Fruit fly (Drosophila melanogaster) whole organism, embryonic: ENCODE data around the gene CG45061.

Experiments used
- Awh ChIP-seq: fragments of 200-800 bp; sonication (Bioruptor generic); IDR thresholded peaks from 2 replicates; pipeline ENCODE4, ENCODE4 v1.3.6; 2022; ENCODE audit warnings: missing biosample characterization, missing genetic modification characterization
- B-H2 ChIP-seq: fragments of 200-800 bp; sonication (Bioruptor generic); optimal IDR thresholded peaks from 2 replicates; lab custom pipeline; 2018; ENCODE audit warnings: missing biosample characterization, mild to moderate bottlenecking, missing genetic modification characterization
- BtbVII ChIP-seq: fragments of 200-800 bp; sonication (Bioruptor generic); optimal IDR thresholded peaks from 3 replicates; lab custom pipeline; 2017; ENCODE audit warnings: missing biosample characterization, mild to moderate bottlenecking, missing genetic modification characterization
- CG10462 ChIP-seq: fragments of 200-800 bp; sonication (Bioruptor generic); optimal IDR thresholded peaks from 2 replicates; lab custom pipeline; 2016; ENCODE audit warnings: missing biosample characterization, missing genetic modification characterization
- CG11085 ChIP-seq: fragments of 200-800 bp; sonication (Bioruptor generic); IDR thresholded peaks from 2 replicates; pipeline ENCODE4 v1.3.6; 2022; ENCODE audit warnings: missing biosample characterization, missing genetic modification characterization
- CG11723 ChIP-seq: fragments of 200-800 bp; sonication (Bioruptor generic); optimal IDR thresholded peaks from 2 replicates; lab custom pipeline; 2017; ENCODE audit warnings: missing biosample characterization, mild to moderate bottlenecking, missing genetic modification characterization
- CG12769 ChIP-seq: fragments of 200-800 bp; sonication (Bioruptor generic); optimal IDR thresholded peaks from 2 replicates; lab custom pipeline; 2019; ENCODE audit warnings: missing biosample characterization, mild to moderate bottlenecking, missing genetic modification characterization, moderate library complexity
- CG17328 ChIP-seq: fragments of 200-800 bp; sonication (Bioruptor generic); IDR thresholded peaks from 2 replicates; pipeline ENCODE4 v1.3.6; 2022; ENCODE audit warnings: missing biosample characterization, missing genetic modification characterization
- CG17359 ChIP-seq: fragments of 200-800 bp; sonication (Bioruptor generic); optimal IDR thresholded peaks from 3 replicates; lab custom pipeline; 2018; ENCODE audit warnings: missing biosample characterization, mild to moderate bottlenecking, missing genetic modification characterization, moderate library complexity
- CG17385 ChIP-seq: fragments of 200-800 bp; sonication (Bioruptor generic); optimal IDR thresholded peaks from 3 replicates; lab custom pipeline; 2018; ENCODE audit warnings: missing biosample characterization, mild to moderate bottlenecking, missing genetic modification characterization
- CG17912 ChIP-seq: fragments of 200-800 bp; sonication (Bioruptor generic); optimal IDR thresholded peaks from 2 replicates; lab custom pipeline; 2018; ENCODE audit warnings: missing biosample characterization, mild to moderate bottlenecking, missing genetic modification characterization
- CG2889 ChIP-seq: fragments of 200-800 bp; sonication (Bioruptor generic); IDR thresholded peaks from 3 replicates; pipeline ENCODE4 v1.3.6; 2022; ENCODE audit warnings: missing biosample characterization, missing genetic modification characterization
- CG30403 ChIP-seq: fragments of 200-800 bp; sonication (Bioruptor generic); optimal IDR thresholded peaks from 3 replicates; lab custom pipeline; 2016; ENCODE audit warnings: missing biosample characterization, missing genetic modification characterization
- CG31365 ChIP-seq: fragments of 200-800 bp; sonication (Bioruptor generic); optimal IDR thresholded peaks from 2 replicates; lab custom pipeline; 2018; ENCODE audit warnings: missing biosample characterization, mild to moderate bottlenecking, missing genetic modification characterization
- CG31388 ChIP-seq: fragments of 200-800 bp; sonication (Bioruptor generic); optimal IDR thresholded peaks from 2 replicates; lab custom pipeline; 2016; ENCODE audit warnings: missing biosample characterization, missing genetic modification characterization
- CG31441 ChIP-seq: fragments of 200-800 bp; sonication (Bioruptor generic); IDR thresholded peaks from 2 replicates; pipeline ENCODE4 v1.3.6; 2022; ENCODE audit warnings: missing biosample characterization, missing genetic modification characterization
- CG32767 ChIP-seq: fragments of 200-800 bp; sonication (Bioruptor generic); IDR thresholded peaks from 2 replicates; pipeline ENCODE4 v1.3.6; 2022; ENCODE audit warnings: missing biosample characterization, missing genetic modification characterization
- CG3838 ChIP-seq: fragments of 200-800 bp; sonication (Bioruptor generic); optimal IDR thresholded peaks from 3 replicates; lab custom pipeline; 2016; ENCODE audit warnings: missing biosample characterization, missing genetic modification characterization
- CG4328 ChIP-seq: fragments of 200-800 bp; sonication (Bioruptor generic); optimal IDR thresholded peaks from 3 replicates; lab custom pipeline; 2017; ENCODE audit warnings: missing biosample characterization, missing genetic modification reagents, missing genetic modification characterization
- CG7839 ChIP-seq: fragments of 200-800 bp; sonication (Bioruptor generic); optimal IDR thresholded peaks from 3 replicates; lab custom pipeline; 2018; ENCODE audit warnings: missing biosample characterization, mild to moderate bottlenecking, missing genetic modification characterization, moderate library complexity
- CG7963 ChIP-seq: fragments of 200-800 bp; sonication (Bioruptor generic); IDR thresholded peaks from 3 replicates; pipeline ENCODE4 v1.3.6; 2022; ENCODE audit warnings: missing biosample characterization, missing genetic modification characterization; ENCODE audit not compliant: partially characterized antibody
- CG7987 ChIP-seq: fragments of 200-800 bp; sonication (Bioruptor generic); optimal IDR thresholded peaks from 2 replicates; lab custom pipeline; 2018; ENCODE audit warnings: missing biosample characterization, mild to moderate bottlenecking, missing genetic modification characterization, moderate library complexity
- CG8924 ChIP-seq: fragments of 200-800 bp; optimal IDR thresholded peaks from 3 replicates; lab custom pipeline; 2019; ENCODE audit warnings: missing biosample characterization, mild to moderate bottlenecking, missing genetic modification characterization, moderate library complexity
- CG9609 ChIP-seq: fragments of 200-800 bp; sonication (Bioruptor generic); optimal IDR thresholded peaks from 3 replicates; lab custom pipeline; 2016; ENCODE audit warnings: missing biosample characterization, missing genetic modification characterization
- D19B ChIP-seq: fragments of 200-800 bp; sonication (Bioruptor generic); optimal IDR thresholded peaks from 2 replicates; lab custom pipeline; 2017; ENCODE audit warnings: missing biosample characterization, mild to moderate bottlenecking, missing genetic modification characterization
- Dek ChIP-seq: fragments of 200-800 bp; sonication (Bioruptor generic); optimal IDR thresholded peaks from 3 replicates; lab custom pipeline; 2019; ENCODE audit warnings: missing biosample characterization, mild to moderate bottlenecking, missing genetic modification characterization, moderate library complexity
- Ets65A ChIP-seq: fragments of 200-800 bp; sonication (Bioruptor generic); peaks from one replicate; lab custom pipeline; 2016; ENCODE audit warnings: missing biosample characterization, missing genetic modification characterization
- Ets97D ChIP-seq: fragments of 200-800 bp; sonication (Bioruptor generic); optimal IDR thresholded peaks from 3 replicates; lab custom pipeline; 2016; ENCODE audit warnings: missing biosample characterization, missing genetic modification characterization
- Gug ChIP-seq: fragments of 200-800 bp; sonication (Bioruptor generic); IDR thresholded peaks from 4 replicates; pipeline ENCODE4 v1.3.6; 2022; ENCODE audit warnings: missing biosample characterization, missing genetic modification characterization
- Hmx ChIP-seq: fragments of 200-800 bp; sonication (Bioruptor generic); optimal IDR thresholded peaks from 2 replicates; lab custom pipeline; 2016; ENCODE audit warnings: missing biosample characterization, missing genetic modification characterization
- Jarid2 ChIP-seq: fragments of 200-800 bp; sonication (Bioruptor generic); optimal IDR thresholded peaks from 3 replicates; lab custom pipeline; 2017; ENCODE audit warnings: mild to moderate bottlenecking, missing biosample characterization, missing genetic modification reagents, missing genetic modification characterization
- MBD-R2 ChIP-seq: fragments of 200-800 bp; sonication (Bioruptor generic); IDR thresholded peaks from 2 replicates; pipeline ENCODE4 v1.3.6; 2022; ENCODE audit warnings: missing biosample characterization, missing genetic modification characterization
- Mrtf ChIP-seq: fragments of 200-800 bp; sonication (Bioruptor generic); IDR thresholded peaks from 3 replicates; pipeline ENCODE4 v1.3.6; 2022; ENCODE audit warnings: missing biosample characterization, missing genetic modification characterization
- Poxn ChIP-seq: fragments of 200-800 bp; sonication (Bioruptor generic); IDR thresholded peaks from 2 replicates; pipeline ENCODE4 v1.3.6; 2022; ENCODE audit warnings: missing biosample characterization, missing genetic modification characterization
- Sox100B ChIP-seq: fragments of 200-800 bp; sonication (Bioruptor generic); optimal IDR thresholded peaks from 3 replicates; lab custom pipeline; 2018; ENCODE audit warnings: missing biosample characterization, mild to moderate bottlenecking, missing genetic modification characterization
- Spps ChIP-seq: fragments of 200-800 bp; sonication (Bioruptor generic); optimal IDR thresholded peaks from 2 replicates; lab custom pipeline; 2018; ENCODE audit warnings: missing biosample characterization, mild to moderate bottlenecking, missing genetic modification characterization
- Ssrp ChIP-seq: fragments of 200-800 bp; sonication (Bioruptor generic); optimal IDR thresholded peaks from 2 replicates; lab custom pipeline; 2018; ENCODE audit warnings: missing biosample characterization, mild to moderate bottlenecking, missing genetic modification characterization, moderate library complexity
- TFAM ChIP-seq: fragments of 200-800 bp; sonication (Bioruptor generic); optimal IDR thresholded peaks from 2 replicates; lab custom pipeline; 2017; ENCODE audit warnings: missing biosample characterization, missing genetic modification characterization, inconsistent platforms
- ci ChIP-seq: fragments of 200-800 bp; sonication (Bioruptor generic); IDR thresholded peaks from 3 replicates; pipeline ENCODE4 v1.3.6; 2022; ENCODE audit warnings: missing biosample characterization, missing genetic modification characterization
- en ChIP-seq: fragments of 200-800 bp; sonication (Bioruptor generic); optimal IDR thresholded peaks from 2 replicates; lab custom pipeline; 2016; ENCODE audit warnings: missing biosample characterization, missing genetic modification characterization
- eve ChIP-seq, 2 experiments: fragments of >200 bp; optimal IDR thresholded peaks; 2 replicates each; lab custom pipeline; 2017; ENCODE audit warnings: missing biosample characterization in 2 of 2, missing genetic modification characterization in 2 of 2
- fu2 ChIP-seq: fragments of 200-800 bp; sonication (Bioruptor generic); optimal IDR thresholded peaks from 2 replicates; lab custom pipeline; 2016; ENCODE audit warnings: missing biosample characterization, missing genetic modification characterization
- pita ChIP-seq: fragments of 200-800 bp; sonication (Bioruptor generic); optimal IDR thresholded peaks from 2 replicates; lab custom pipeline; 2017; ENCODE audit warnings: missing biosample characterization, mild to moderate bottlenecking, missing genetic modification characterization
- psq ChIP-seq: fragments of 200-800 bp; sonication (Bioruptor generic); optimal IDR thresholded peaks from 2 replicates; lab custom pipeline; 2017; ENCODE audit warnings: missing biosample characterization, missing genetic modification characterization
- sim ChIP-seq: fragments of 200-800 bp; sonication (Bioruptor generic); IDR thresholded peaks from 2 replicates; pipeline ENCODE4 v1.3.6; 2022; ENCODE audit warnings: missing biosample characterization, missing genetic modification characterization
- sima ChIP-seq: fragments of 200-800 bp; sonication (Bioruptor generic); optimal IDR thresholded peaks from 2 replicates; lab custom pipeline; 2016; ENCODE audit warnings: missing biosample characterization, missing genetic modification characterization
- tin ChIP-seq: fragments of 200-800 bp; sonication (Bioruptor generic); optimal IDR thresholded peaks from 3 replicates; lab custom pipeline; 2016; ENCODE audit warnings: missing biosample characterization, missing genetic modification characterization
- toy ChIP-seq: fragments of 200-800 bp; sonication (Bioruptor generic); IDR thresholded peaks from 2 replicates; pipeline ENCODE4 v1.3.6; 2022; ENCODE audit warnings: missing biosample characterization, missing genetic modification characterization
- ttk ChIP-seq: fragments of 200-800 bp; sonication (Bioruptor generic); IDR thresholded peaks from 2 replicates; pipeline ENCODE4 v2.1.2; 2022; ENCODE audit warnings: missing biosample characterization, missing genetic modification characterization
- vvl ChIP-seq: fragments of 200-800 bp; sonication (Bioruptor generic); IDR thresholded peaks from 2 replicates; pipeline ENCODE4 v1.3.6; 2022; ENCODE audit warnings: missing biosample characterization, missing genetic modification characterization
- yki ChIP-seq: fragments of >200 bp; optimal IDR thresholded peaks from 3 replicates; lab custom pipeline; 2018
- z ChIP-seq: fragments of 200-800 bp; sonication (Bioruptor generic); IDR thresholded peaks from 3 replicates; pipeline ENCODE4 v1.3.6; 2022; ENCODE audit warnings: missing biosample characterization, missing genetic modification characterization
- zen2 ChIP-seq: fragments of 200-800 bp; sonication (Bioruptor generic); IDR thresholded peaks from 3 replicates; pipeline ENCODE4 v1.3.6; 2022; ENCODE audit warnings: missing biosample characterization, missing genetic modification characterization; ENCODE audit not compliant: partially characterized antibody

The CG45061 gene

DNA sequence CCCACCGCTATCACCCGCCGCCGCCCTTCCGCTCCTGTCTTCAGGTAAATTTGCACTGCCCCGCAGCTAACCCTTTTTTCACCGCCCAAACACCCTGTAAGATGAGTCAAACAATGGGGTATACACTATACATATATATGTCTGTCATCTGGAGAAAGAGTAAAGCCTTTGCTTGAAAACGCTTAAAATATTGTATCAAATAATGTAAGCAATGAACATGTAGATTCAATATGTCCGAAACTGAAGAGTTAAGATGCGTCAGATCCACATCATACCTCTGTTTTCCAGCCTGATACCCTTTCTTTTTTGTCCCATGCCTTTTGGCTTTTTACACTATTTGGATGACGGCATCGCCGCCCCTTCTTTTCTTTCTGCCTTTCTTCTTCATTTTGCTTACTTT is 21.3 kb upstream of the CG45061 start (continued):
- peak; percentile 1 for TF ChIP-seq CG9609 (GFP tag; lab: Kevin White, UChicago)
- 0 out of 2 replicates have a peak, but pooled peaks have one; percentile 10 for TF ChIP-seq CG17328
- TF ChIP-seq CG32767 (GFP tag; lab: Robert Waterston, UW): peak; percentile 23; the same call in 1 of the 2 replicates
- TF ChIP-seq Dek (tag; lab: Kevin White, UChicago): no peak
- TF ChIP-seq pita (GFP tag; lab: Kevin White, UChicago): no peak
- TF ChIP-seq CG17385: peak; percentile 9
- no peak for TF ChIP-seq CG7987 (GFP tag; lab: Kevin White, UChicago)
- no peak for TF ChIP-seq B-H2
- no peak for TF ChIP-seq Sox100B (GFP tag; lab: Kevin White, UChicago)
- TF ChIP-seq Ets97D (GFP tag; lab: Kevin White, UChicago): no peak
- no peak for TF ChIP-seq CG4328 (GFP tag; lab: Kevin White, UChicago)
- 0 out of 2 replicates have a peak, but pooled peaks have one; percentile 32 for TF ChIP-seq CG31441 (GFP tag; lab: Robert Waterston, UW)
- peak; percentile 52 for TF ChIP-seq CG12769 (tag; lab: Kevin White, UChicago)
- TF ChIP-seq Gug (GFP tag; lab: Robert Waterston, UW): peak; percentile 42; the same call in 1 of the 4 replicates
- no peak for TF ChIP-seq Hmx (GFP tag; lab: Kevin White, UChicago)
- TF ChIP-seq CG31388 (GFP tag; lab: Kevin White, UChicago): no peak
- TF ChIP-seq vvl (GFP tag; lab: Robert Waterston, UW): peak; percentile 60; the same call in 1 of the 2 replicates
- TF ChIP-seq CG7839 (tag; lab: Kevin White, UChicago): peak; percentile 46
- no peak for TF ChIP-seq en (GFP tag; lab: Kevin White, UChicago)
- TF ChIP-seq z (GFP tag; lab: Robert Waterston, UW): no peak
- TF ChIP-seq Poxn (GFP tag; lab: Robert Waterston, UW): no peak
- TF ChIP-seq CG3838 (GFP tag; lab: Kevin White, UChicago): no peak
- no peak for TF ChIP-seq sim (GFP tag; lab: Robert Waterston, UW)
- 0 out of 3 replicates have a peak, but pooled peaks have one; percentile 25 for TF ChIP-seq Mrtf (GFP tag; lab: Robert Waterston, UW)
- no peak for TF ChIP-seq CG11723
- no peak for TF ChIP-seq CG17912
- no peak for TF ChIP-seq ttk (GFP tag; lab: Robert Waterston, UW)
- no peak for TF ChIP-seq fu2 (GFP tag; lab: Kevin White, UChicago)
- no peak for TF ChIP-seq CG2889 (GFP tag; lab: Robert Waterston, UW)
- no peak for TF ChIP-seq Ssrp
- no peak for TF ChIP-seq Jarid2
- no peak for TF ChIP-seq Awh
- no peak for TF ChIP-seq eve (GFP tag; optimal IDR thresholded peaks at IDR 0.05; lab: Kevin White, UChicago)
- no peak for TF ChIP-seq Spps (tag; lab: Kevin White, UChicago)
- no peak for TF ChIP-seq BtbVII
- TF ChIP-seq psq (GFP tag; lab: Kevin White, UChicago): no peak
- no peak for TF ChIP-seq CG31365
- no peak for TF ChIP-seq CG7963 (GFP tag; lab: Robert Waterston, UW)
- no peak for TF ChIP-seq sima (GFP tag; lab: Kevin White, UChicago)
- TF ChIP-seq yki: no peak
- TF ChIP-seq zen2 (GFP tag; lab: Robert Waterston, UW): no peak
- no peak for TF ChIP-seq CG8924 (tag; lab: Kevin White, UChicago)
- TF ChIP-seq CG10462 (GFP tag; lab: Kevin White, UChicago): no peak
- TF ChIP-seq CG17359 (tag; lab: Kevin White, UChicago): peak; percentile 54
- peak; percentile 23 for TF ChIP-seq tin (GFP tag; lab: Kevin White, UChicago)
- no peak for TF ChIP-seq MBD-R2 (GFP tag; lab: Robert Waterston, UW)
- no peak for TF ChIP-seq TFAM (GFP tag; lab: Kevin White, UChicago)
- peak; percentile 58; the same call in 1 of the 3 replicates for TF ChIP-seq ci (GFP tag; lab: Robert Waterston, UW)
- TF ChIP-seq D19B (GFP tag; lab: Kevin White, UChicago): no peak
- TF ChIP-seq toy (GFP tag; lab: Robert Waterston, UW): no peak
- no peak for TF ChIP-seq CG11085 (GFP tag; lab: Robert Waterston, UW)
- peak; percentile 94 for TF ChIP-seq Ets65A (GFP tag; lab: Kevin White, UChicago)
- TF ChIP-seq CG30403: peak; percentile 37
